Fruit fly (Drosophila melanogaster): Measurements from ENCODE around the gene Jon99Fii.

Jon99Fii gene

DNA sequence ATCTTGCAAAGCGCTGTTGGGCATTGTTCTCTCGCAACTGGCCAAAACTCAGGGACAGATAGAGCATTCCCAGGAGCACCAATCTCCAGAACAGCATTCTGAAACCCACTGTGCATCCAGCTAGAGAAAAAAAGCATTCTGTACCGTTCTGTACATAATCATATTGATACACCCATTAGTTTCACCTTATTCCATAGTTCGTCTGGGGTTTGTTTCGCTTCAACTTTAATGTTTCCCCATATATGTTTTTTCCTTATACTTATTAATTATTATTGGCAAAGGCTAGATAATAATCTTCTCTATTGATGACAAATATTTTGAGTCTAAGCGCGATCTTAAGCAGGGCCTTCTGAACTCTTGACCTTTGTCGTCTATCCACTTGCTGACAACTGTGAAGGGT lies 24.4 kb upstream of the Jon99Fii start, which contains the start of gene PH4alphaNE2:
Gene PH4alphaNE2, minus strand, starts transcription at position 101 of the 400 bp plus-strand sequence.
- no peak for TF ChIP-seq CG5204 (GFP tag; optimal IDR thresholded peaks at IDR 0.05)

DNA sequence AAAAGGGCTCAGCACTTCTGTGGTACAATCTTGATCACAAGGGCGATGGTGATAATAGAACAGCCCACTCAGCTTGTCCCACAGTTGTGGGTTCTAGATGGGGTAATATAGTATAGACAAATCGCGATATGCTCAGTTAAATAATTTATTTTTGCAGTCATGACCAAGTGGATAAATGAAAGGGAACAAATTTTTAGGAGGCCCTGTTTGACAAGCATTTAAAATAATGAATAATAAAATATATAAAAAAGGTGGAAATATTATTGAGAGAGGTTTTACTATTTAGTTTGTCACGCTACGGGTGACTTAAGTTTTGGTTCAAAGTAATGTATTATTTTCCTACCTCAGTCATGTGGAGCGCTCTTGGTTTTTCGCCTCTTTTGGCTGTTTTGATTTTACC lies 20.0 kb upstream of the Jon99Fii start, which contains the start of gene CG34041:
Gene CG34041, plus strand, starts transcription at position 301 of the 400 bp plus-strand sequence.
- TF ChIP-seq Clk (GFP tag; optimal IDR thresholded peaks at IDR 0.05) (no peak), CG7045 (GFP tag; optimal IDR thresholded peaks at IDR 0.05) (no peak), kay (GFP tag; ENCODE audit: borderline replicate concordance) (no peak), cnc (optimal IDR thresholded peaks at IDR 0.05) (no peak), ovo (GFP tag; optimal IDR thresholded peaks at IDR 0.05) (no peak), Crg-1 (GFP tag; optimal IDR thresholded peaks at IDR 0.05) (no peak), CG11617 (GFP tag; optimal IDR thresholded peaks at IDR 0.05) (no peak), tj (GFP tag; optimal IDR thresholded peaks at IDR 0.05) (no peak)

- TF ChIP-seq Mnt (GFP tag; optimal IDR thresholded peaks at IDR 0.05) (no peak), pad (GFP tag; optimal IDR thresholded peaks at IDR 0.05) (no peak), CG7045 (GFP tag; optimal IDR thresholded peaks at IDR 0.05) (no peak), kay (GFP tag; ENCODE audit: borderline replicate concordance) (no peak), ovo (GFP tag; optimal IDR thresholded peaks at IDR 0.05) (no peak), CG7101 (tag; optimal IDR thresholded peaks at IDR 0.05) (no peak)
Observed at dm6 chr3R:30505561-30506037, 17.9 kb upstream of the Jon99Fii start, which contains the start of the genes PH4alphaSG1 and CG15539. PH4alphaSG1 (minus strand) TSS chr3R:30505661. CG15539 (plus strand) TSS chr3R:30505987.

DNA sequence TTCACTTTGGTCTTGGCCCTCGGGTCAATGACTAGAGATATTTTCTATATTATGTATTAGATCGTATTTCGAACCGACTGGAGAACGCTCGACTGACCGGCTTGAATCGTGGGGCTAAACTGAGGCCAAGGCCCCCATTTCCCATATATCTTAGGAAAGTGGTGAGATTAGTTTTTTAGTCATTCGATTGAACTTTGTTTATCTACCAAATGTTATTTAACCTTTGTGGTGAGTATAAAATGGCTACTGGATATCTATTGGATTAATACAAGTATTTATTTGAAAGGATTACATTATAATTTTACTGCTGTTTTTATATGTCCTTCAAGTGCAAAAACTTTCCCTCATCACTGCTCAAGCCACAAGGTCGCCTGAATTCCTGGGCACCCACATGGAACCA lies 15.7 kb upstream of the Jon99Fii start, which contains the start of gene CG31371:
Gene CG31371, minus strand, starts transcription at position 101 of the 400 bp plus-strand sequence.
- TF ChIP-seq pad (GFP tag; optimal IDR thresholded peaks at IDR 0.05) (no peak), bab1 (GFP tag; optimal IDR thresholded peaks at IDR 0.05) (no peak)

dm6 chr3R:30501174-30501573 lies 13.4 kb upstream of the Jon99Fii start:
- no peak for TF ChIP-seq kay (GFP tag; ENCODE audit: borderline replicate concordance)
- no peak for TF ChIP-seq CG1620 (GFP tag; optimal IDR thresholded peaks at IDR 0.05)
- TF ChIP-seq CG14711 (tag; optimal IDR thresholded peaks at IDR 0.05), result no peak
- no peak for TF ChIP-seq Hr96 (GFP tag; optimal IDR thresholded peaks at IDR 0.05)
- TF ChIP-seq cnc (optimal IDR thresholded peaks at IDR 0.05), result no peak
- TF ChIP-seq CG33017 (tag; optimal IDR thresholded peaks at IDR 0.05), result no peak
- no peak for TF ChIP-seq CG12768 (GFP tag; optimal IDR thresholded peaks at IDR 0.05)
- no peak for TF ChIP-seq CG7045 (GFP tag; optimal IDR thresholded peaks at IDR 0.05)
- no peak for TF ChIP-seq Clk (GFP tag; optimal IDR thresholded peaks at IDR 0.05)
- TF ChIP-seq bab1 (GFP tag; optimal IDR thresholded peaks at IDR 0.05), result no peak
- TF ChIP-seq cic (GFP tag; optimal IDR thresholded peaks at IDR 0.05), result no peak
- TF ChIP-seq Mnt (GFP tag; optimal IDR thresholded peaks at IDR 0.05), result no peak
- TF ChIP-seq pad (GFP tag; optimal IDR thresholded peaks at IDR 0.05), result no peak
- no peak for TF ChIP-seq tj (GFP tag; optimal IDR thresholded peaks at IDR 0.05)

dm6 chr3R:30500226-30500625 lies 12.5 kb upstream of the Jon99Fii start, which contains the start of gene PH4alphaNE1:
PH4alphaNE1 (minus strand) TSS chr3R:30500326.
- no peak for TF ChIP-seq Hr96 (GFP tag; optimal IDR thresholded peaks at IDR 0.05)
- TF ChIP-seq kay (GFP tag; ENCODE audit: borderline replicate concordance), result no peak
- TF ChIP-seq toe (GFP tag; optimal IDR thresholded peaks at IDR 0.05), result no peak
- TF ChIP-seq CG1620 (GFP tag; optimal IDR thresholded peaks at IDR 0.05), result no peak
- TF ChIP-seq CG33017 (tag; optimal IDR thresholded peaks at IDR 0.05), result no peak
- no peak for TF ChIP-seq tj (GFP tag; optimal IDR thresholded peaks at IDR 0.05)
- no peak for TF ChIP-seq CG12768 (GFP tag; optimal IDR thresholded peaks at IDR 0.05)
- TF ChIP-seq cnc (optimal IDR thresholded peaks at IDR 0.05), result no peak
- TF ChIP-seq CG14711 (tag; optimal IDR thresholded peaks at IDR 0.05), result no peak
- TF ChIP-seq Mnt (GFP tag; optimal IDR thresholded peaks at IDR 0.05), result no peak
- TF ChIP-seq cic (GFP tag; optimal IDR thresholded peaks at IDR 0.05), result no peak
- no peak for TF ChIP-seq CG5204 (GFP tag; optimal IDR thresholded peaks at IDR 0.05)
- TF ChIP-seq CG11617 (GFP tag; optimal IDR thresholded peaks at IDR 0.05), result no peak
- no peak for TF ChIP-seq Clk (GFP tag; optimal IDR thresholded peaks at IDR 0.05)
- no peak for TF ChIP-seq Crg-1 (GFP tag; optimal IDR thresholded peaks at IDR 0.05)
- no peak for TF ChIP-seq CG7045 (GFP tag; optimal IDR thresholded peaks at IDR 0.05)
- TF ChIP-seq pad (GFP tag; optimal IDR thresholded peaks at IDR 0.05), result no peak

DNA sequence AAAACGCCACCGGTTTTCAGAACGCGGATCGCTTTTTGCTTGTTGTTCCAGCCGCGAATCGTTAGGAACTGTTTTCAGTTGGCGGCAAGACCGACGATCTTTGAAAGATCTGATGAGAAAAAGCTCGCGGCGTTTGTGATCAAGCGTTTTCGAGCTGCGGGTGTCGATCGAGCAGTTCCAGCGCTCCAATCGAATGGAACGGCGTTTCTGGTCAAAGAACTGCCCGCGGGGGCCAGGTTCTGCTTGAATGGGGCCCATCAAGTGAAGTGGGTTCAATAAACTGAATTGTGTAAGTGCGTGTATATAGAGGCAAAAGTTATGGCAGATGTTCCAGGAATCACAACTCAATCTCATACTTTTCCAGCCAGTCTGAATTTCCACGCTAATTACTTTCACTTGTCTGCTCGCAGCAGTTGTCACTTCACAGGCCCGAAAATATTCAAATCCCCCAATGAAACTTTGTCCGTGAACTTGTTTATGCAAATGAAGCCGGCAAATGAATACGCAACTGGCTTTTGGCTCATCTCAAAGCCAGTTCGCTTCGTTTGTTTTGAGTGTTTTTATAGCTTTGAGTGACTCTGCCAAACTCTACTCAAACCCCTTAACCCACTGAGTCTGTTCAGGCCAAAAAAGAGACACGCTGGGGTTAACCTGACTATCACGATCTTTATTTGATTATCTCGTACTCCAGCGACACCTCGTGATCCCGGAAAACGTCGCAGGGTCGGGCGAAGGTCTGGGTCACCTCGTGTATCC lies 8.6 kb upstream of the Jon99Fii start, which contains the start of gene PH4alphaMP:
Gene PH4alphaMP, minus strand, starts transcription at position 51 of the 756 bp plus-strand sequence.
- TF ChIP-seq Mnt (GFP tag; optimal IDR thresholded peaks at IDR 0.05) (no peak), kay (GFP tag; ENCODE audit: borderline replicate concordance) (no peak), CG7045 (GFP tag; optimal IDR thresholded peaks at IDR 0.05) (no peak), Clk (GFP tag; optimal IDR thresholded peaks at IDR 0.05) (no peak), Crg-1 (GFP tag; optimal IDR thresholded peaks at IDR 0.05) (no peak), ovo (GFP tag; optimal IDR thresholded peaks at IDR 0.05) (no peak), tj (GFP tag; optimal IDR thresholded peaks at IDR 0.05) (no peak), cic (GFP tag; optimal IDR thresholded peaks at IDR 0.05) (no peak), pad (GFP tag; optimal IDR thresholded peaks at IDR 0.05) (no peak), CG12768 (GFP tag; optimal IDR thresholded peaks at IDR 0.05) (no peak), CG7101 (tag; optimal IDR thresholded peaks at IDR 0.05) (no peak), toe (GFP tag; optimal IDR thresholded peaks at IDR 0.05) (no peak), Hr96 (GFP tag; optimal IDR thresholded peaks at IDR 0.05) (no peak), CG33017 (tag; optimal IDR thresholded peaks at IDR 0.05) (no peak), bab1 (GFP tag; optimal IDR thresholded peaks at IDR 0.05) (no peak), CG11617 (GFP tag; optimal IDR thresholded peaks at IDR 0.05) (no peak), cnc (optimal IDR thresholded peaks at IDR 0.05) (no peak), CG14711 (tag; optimal IDR thresholded peaks at IDR 0.05) (no peak), CG1620 (GFP tag; optimal IDR thresholded peaks at IDR 0.05) (no peak)

Measured in whole organism, adult.